Worm (Caenorhabditis elegans): Measurements from ENCODE around the gene srd-51.

Gene srd-51

DNA sequence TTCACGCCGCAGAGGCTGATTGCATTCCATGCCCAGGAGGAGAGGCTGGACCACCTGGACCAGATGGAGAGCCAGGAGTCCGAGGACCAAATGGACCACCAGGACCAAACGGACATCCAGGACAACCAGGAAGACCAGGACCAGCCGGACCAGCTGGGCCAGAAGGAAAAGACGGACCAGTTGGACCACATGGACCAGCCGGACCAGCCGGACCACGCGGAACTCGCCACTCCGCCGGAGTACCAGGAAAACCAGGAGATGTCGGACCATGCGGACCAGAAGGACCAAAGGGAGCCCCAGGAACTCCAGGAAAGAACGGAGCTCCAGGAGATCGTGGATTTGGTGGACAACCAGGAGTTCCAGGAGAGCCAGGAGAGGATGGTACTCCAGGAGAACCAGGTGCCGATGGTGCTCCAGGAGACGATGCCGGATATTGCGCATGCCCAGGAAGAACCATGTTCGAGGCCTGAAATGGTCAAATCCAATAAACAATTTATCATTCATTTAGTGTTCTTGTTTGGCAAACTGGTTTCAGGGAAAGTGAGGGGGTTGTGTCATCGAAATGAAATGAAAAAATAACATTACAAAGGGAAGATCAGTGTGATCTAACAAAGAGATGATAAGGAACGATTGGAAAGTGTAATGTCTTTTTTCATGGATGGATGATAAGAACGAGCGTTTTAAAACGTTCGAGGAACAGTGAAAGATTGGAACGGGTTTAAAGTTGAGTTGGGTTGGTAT, 14.6 kb downstream of the srd-51 start:
- TF ChIP-seq hlh-11 (tag; optimal IDR thresholded peaks at IDR 0.05) (peak; percentile 15), set-16 (GFP tag; IDR thresholded peaks at IDR 0.05) (peak; percentile 96), jun-1 (tag; optimal IDR thresholded peaks at IDR 0.05) (peak; percentile 18), madf-5 (GFP tag; IDR thresholded peaks at IDR 0.05) (0 out of 4 replicates have a peak, but pooled peaks of 1 of the 2 experiments have one; percentile 43), nhr-28 (tag; optimal IDR thresholded peaks at IDR 0.05) (peak; percentile 42), unc-62 (GFP tag; optimal IDR thresholded peaks at IDR 0.05 in 1 of 2) (peak in 1 of 2 experiments; percentile 46), unc-62 (tag; optimal IDR thresholded peaks at IDR 0.05) (no peak), pqm-1 (tag; optimal IDR thresholded peaks at IDR 0.05) (no peak), dmd-6 (GFP tag; IDR thresholded peaks at IDR 0.05) (peak; percentile 11; the same call in 1 of the 2 replicates), ctbp-1 (GFP tag; IDR thresholded peaks at IDR 0.05) (no peak), php-3 (GFP tag; IDR thresholded peaks at IDR 0.05) (0 out of 2 replicates have a peak, but pooled peaks have one; percentile 9)

DNA sequence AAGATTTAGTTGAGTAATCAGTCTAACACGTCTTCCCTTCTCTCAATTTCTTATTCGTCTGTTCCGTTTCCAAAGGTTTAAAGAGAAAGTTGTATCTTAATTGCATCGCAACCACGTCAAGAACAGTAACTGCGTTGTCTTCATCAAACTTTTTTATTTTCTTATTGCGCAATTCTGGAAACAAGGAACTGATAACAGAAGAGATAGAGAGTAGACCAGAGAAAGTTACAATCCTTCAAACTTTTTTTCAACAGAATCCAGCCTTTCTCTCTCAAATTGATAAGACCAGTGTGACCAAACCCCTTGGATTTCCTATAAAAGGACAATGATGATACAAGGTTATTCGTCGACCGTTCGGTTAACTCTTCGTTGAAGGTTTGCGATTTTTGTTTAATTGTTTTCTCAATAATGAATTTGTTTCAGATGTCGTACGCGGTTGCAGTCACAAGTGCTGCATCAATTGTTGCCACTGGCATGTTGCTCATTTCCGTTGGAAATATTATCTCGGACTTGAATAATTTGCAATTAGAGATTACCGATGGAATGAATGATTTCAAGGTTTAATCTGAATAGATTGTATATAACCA, 15.6 kb downstream of the srd-51 start, which contains the start of gene col-184:
Gene col-184 (plus strand): TSS at position 409 of the 587 bp plus-strand sequence.
- TF ChIP-seq daf-8 (GFP tag; IDR thresholded peaks at IDR 0.05) (no peak), duxl-1 (tag; optimal IDR thresholded peaks at IDR 0.05; ENCODE audit: poor library complexity) (no peak), unc-62 (GFP tag; optimal IDR thresholded peaks at IDR 0.05 in 1 of 2) (peak in 1 of 2 experiments; percentile 94), unc-62 (tag; optimal IDR thresholded peaks at IDR 0.05) (no peak), dmd-6 (GFP tag; IDR thresholded peaks at IDR 0.05) (peak; percentile 28; the same call in 1 of the 2 replicates), lin-29 (GFP tag; IDR thresholded peaks at IDR 0.05) (no peak), pqm-1 (tag; optimal IDR thresholded peaks at IDR 0.05) (no peak), tag-97 (GFP tag; IDR thresholded peaks at IDR 0.05) (no peak), fkh-10 (GFP tag; optimal IDR thresholded peaks at IDR 0.05) (no peak), spr-1 (tag; optimal IDR thresholded peaks at IDR 0.05) (no peak), nhr-48 (tag; optimal IDR thresholded peaks at IDR 0.05) (no peak), daf-16 (GFP tag; optimal IDR thresholded peaks at IDR 0.05) (no peak), daf-16 (tag; optimal IDR thresholded peaks at IDR 0.05) (no peak), vab-7 (GFP tag; IDR thresholded peaks at IDR 0.05) (no peak), madf-9 (GFP tag; conservative IDR thresholded peaks at IDR 0.05) (no peak), nhr-77 (tag; optimal IDR thresholded peaks at IDR 0.05) (no peak), ceh-28 (tag; optimal IDR thresholded peaks at IDR 0.05) (no peak), ceh-20 (GFP tag; IDR thresholded peaks at IDR 0.05) (0 out of 2 replicates have a peak, but pooled peaks have one; percentile 31), lir-3 (tag; optimal IDR thresholded peaks at IDR 0.05) (no peak), dmd-8 (GFP tag; IDR thresholded peaks at IDR 0.05) (no peak), nhr-102 (tag; optimal IDR thresholded peaks at IDR 0.05) (no peak), nhr-28 (tag; optimal IDR thresholded peaks at IDR 0.05) (peak; percentile 37)

ce11 chrX:13466926-13467866, 17.5 kb downstream of the srd-51 start, which contains the start of gene col-183:
Gene col-183 (minus strand): TSS chrX:13467764.
- no peak for TF ChIP-seq F37D6.2 (tag; optimal IDR thresholded peaks at IDR 0.05)
- TF ChIP-seq vab-7 (GFP tag; IDR thresholded peaks at IDR 0.05) = no peak
- TF ChIP-seq set-16 (GFP tag; IDR thresholded peaks at IDR 0.05) = peak; percentile 96
- no peak for TF ChIP-seq dmd-6 (GFP tag; IDR thresholded peaks at IDR 0.05)
- peak in 1 of 2 experiments; percentile 99 for TF ChIP-seq unc-62 (GFP tag; optimal IDR thresholded peaks at IDR 0.05 in 1 of 2)
- no peak for TF ChIP-seq unc-62 (tag; optimal IDR thresholded peaks at IDR 0.05)
- TF ChIP-seq pha-4 (GFP tag; IDR thresholded peaks at IDR 0.05) = peak; percentile 7; the same call in 1 of the 2 replicates
- TF ChIP-seq pha-4 (tag; optimal IDR thresholded peaks at IDR 0.05) = no peak
- TF ChIP-seq ztf-11 (tag; optimal IDR thresholded peaks at IDR 0.05) = no peak
- TF ChIP-seq nhr-10 (tag; optimal IDR thresholded peaks at IDR 0.05) = no peak
- TF ChIP-seq madf-5 (GFP tag; IDR thresholded peaks at IDR 0.05) = no peak
- no peak for TF ChIP-seq ceh-20 (GFP tag; IDR thresholded peaks at IDR 0.05)
- TF ChIP-seq hlh-30 (tag; optimal IDR thresholded peaks at IDR 0.05; ENCODE audit: insufficient read depth) = no peak
- no peak for TF ChIP-seq ZK546.5 (tag; optimal IDR thresholded peaks at IDR 0.05)
- no peak for TF ChIP-seq ceh-32 (tag; optimal IDR thresholded peaks at IDR 0.05; ENCODE audit: poor library complexity)
- TF ChIP-seq hif-1 (tag; optimal IDR thresholded peaks at IDR 0.05) = no peak
- TF ChIP-seq lin-13 (GFP tag; optimal IDR thresholded peaks at IDR 0.05) = no peak

Data from whole organism, L4 larva.